Fruit fly (Drosophila melanogaster) whole organism, embryonic: ENCODE data around the gene HDAC4.
A peak's percentile ranks its signal among the peaks of the same experiment; 100 is the strongest.

Source experiments
- ATbp ChIP-seq: fragments of 200-800 bp; sonication (Bioruptor generic); optimal IDR thresholded peaks from 2 replicates; lab custom pipeline; 2017; ENCODE audit warnings: missing biosample characterization, mild to moderate bottlenecking, missing genetic modification characterization, missing genetic modification reagents
- Awh ChIP-seq: fragments of 200-800 bp; sonication (Bioruptor generic); IDR thresholded peaks from 2 replicates; pipeline ENCODE4, ENCODE4 v1.3.6; 2022; ENCODE audit warnings: missing biosample characterization, missing genetic modification characterization
- Bdp1 ChIP-seq: fragments of 200-800 bp; sonication (Bioruptor generic); optimal IDR thresholded peaks from 3 replicates; lab custom pipeline; 2016; ENCODE audit warnings: missing biosample characterization, missing genetic modification characterization
- Blimp-1 ChIP-seq: fragments of 200-800 bp; sonication (Bioruptor generic); optimal IDR thresholded peaks from 3 replicates; lab custom pipeline; 2018; ENCODE audit warnings: missing biosample characterization, missing genetic modification characterization, mild to moderate bottlenecking, moderate library complexity, missing genetic modification reagents
- BtbVII ChIP-seq: fragments of 200-800 bp; sonication (Bioruptor generic); optimal IDR thresholded peaks from 3 replicates; lab custom pipeline; 2017; ENCODE audit warnings: missing biosample characterization, mild to moderate bottlenecking, missing genetic modification characterization
- CG10274 ChIP-seq: fragments of 200-800 bp; sonication (Bioruptor generic); optimal IDR thresholded peaks from 3 replicates; lab custom pipeline; 2017; ENCODE audit warnings: missing biosample characterization, mild to moderate bottlenecking, missing genetic modification characterization
- CG11398 ChIP-seq: fragments of 200-800 bp; sonication (Bioruptor generic); optimal IDR thresholded peaks from 2 replicates; lab custom pipeline; 2016; ENCODE audit warnings: missing biosample characterization, missing genetic modification characterization
- CG1603 ChIP-seq: fragments of 200-800 bp; sonication (Bioruptor generic); optimal IDR thresholded peaks from 2 replicates; lab custom pipeline; 2019; ENCODE audit warnings: missing biosample characterization, mild to moderate bottlenecking, missing genetic modification characterization, moderate library complexity
- CG2712 ChIP-seq: fragments of 200-800 bp; optimal IDR thresholded peaks from 3 replicates; lab custom pipeline; 2019; ENCODE audit warnings: missing biosample characterization, mild to moderate bottlenecking, missing genetic modification characterization, moderate library complexity
- CG2875 ChIP-seq: fragments of 200-800 bp; sonication (Bioruptor generic); optimal IDR thresholded peaks from 2 replicates; lab custom pipeline; 2017; ENCODE audit warnings: missing biosample characterization, mild to moderate bottlenecking, missing genetic modification characterization, missing genetic modification reagents
- CG4854 ChIP-seq: fragments of 200-800 bp; sonication (Bioruptor generic); optimal IDR thresholded peaks from 2 replicates; lab custom pipeline; 2016; ENCODE audit warnings: missing biosample characterization, missing genetic modification characterization, inconsistent platforms
- CG6683 ChIP-seq: fragments of 200-800 bp; sonication (Bioruptor generic); optimal IDR thresholded peaks from 2 replicates; lab custom pipeline; 2017; ENCODE audit warnings: missing biosample characterization, mild to moderate bottlenecking, missing genetic modification characterization, missing genetic modification reagents
- CG7786 ChIP-seq: fragments of 200-800 bp; sonication (Bioruptor generic); optimal IDR thresholded peaks from 2 replicates; lab custom pipeline; 2016; ENCODE audit warnings: missing biosample characterization, missing genetic modification characterization
- CG9797 ChIP-seq: fragments of 200-800 bp; sonication (Bioruptor generic); optimal IDR thresholded peaks from 3 replicates; lab custom pipeline; 2018; ENCODE audit warnings: missing biosample characterization, mild to moderate bottlenecking, missing genetic modification characterization
- CTCF ChIP-seq: fragments of 200-800 bp; sonication (Bioruptor generic); optimal IDR thresholded peaks from 2 replicates; lab custom pipeline; 2017; ENCODE audit warnings: missing biosample characterization, mild to moderate bottlenecking, missing genetic modification characterization, moderate library complexity
- D ChIP-seq, 2 experiments: fragments of 200-800 bp in 1 of 2; fragments of >200 bp in 1 of 2; sonication (Bioruptor generic) in 1 of 2; optimal IDR thresholded peaks; 2 replicates in 1 of 2; 3 replicates in 1 of 2; lab custom pipeline; 2017; ENCODE audit warnings: mild to moderate bottlenecking in 1 of 2, missing biosample characterization in 1 of 2, missing genetic modification characterization in 1 of 2, missing genetic modification reagents in 1 of 2
- Dfd ChIP-seq, 2 experiments: fragments of >200 bp; optimal IDR thresholded peaks; 2 replicates each; lab custom pipeline; 2017; ENCODE audit warnings: missing biosample characterization in 2 of 2, missing genetic modification characterization in 2 of 2
- Drgx ChIP-seq: fragments of 200-800 bp; sonication (Bioruptor generic); IDR thresholded peaks from 2 replicates; pipeline ENCODE4 v1.3.6; 2022; ENCODE audit warnings: missing biosample characterization, missing genetic modification characterization
- Gsc ChIP-seq: fragments of 200-800 bp; sonication (Bioruptor generic); IDR thresholded peaks from 2 replicates; pipeline ENCODE4 v1.3.6; 2022; ENCODE audit warnings: missing biosample characterization, missing genetic modification characterization
- Oaz ChIP-seq: fragments of 200-800 bp; sonication (Bioruptor generic); IDR thresholded peaks from 2 replicates; pipeline ENCODE4 v1.3.6; 2022; ENCODE audit warnings: missing biosample characterization, missing genetic modification characterization
- Ptx1 ChIP-seq: fragments of 200-800 bp; sonication (Bioruptor generic); IDR thresholded peaks from 2 replicates; pipeline ENCODE4 v1.3.6; 2022; ENCODE audit warnings: missing biosample characterization, missing genetic modification characterization
- Sox102F ChIP-seq: fragments of 200-800 bp; sonication (Bioruptor generic); optimal IDR thresholded peaks from 2 replicates; lab custom pipeline; 2018; ENCODE audit warnings: missing biosample characterization, mild to moderate bottlenecking, missing genetic modification characterization, moderate library complexity
- ato ChIP-seq: fragments of 200-800 bp; sonication (Bioruptor generic); IDR thresholded peaks from 2 replicates; pipeline ENCODE4 v1.3.6; 2022; ENCODE audit warnings: missing biosample characterization, missing genetic modification characterization; ENCODE audit not compliant: partially characterized antibody
- chif ChIP-seq, 2 experiments: fragments of 200-800 bp; sonication (Bioruptor generic); optimal IDR thresholded peaks; 3 replicates each; lab custom pipeline; 2016; ENCODE audit warnings: missing biosample characterization in 2 of 2, missing genetic modification characterization in 2 of 2
- crc ChIP-seq: fragments of 200-800 bp; sonication (Bioruptor generic); optimal IDR thresholded peaks from 2 replicates; lab custom pipeline; 2016; ENCODE audit warnings: missing biosample characterization, missing genetic modification characterization
- crol ChIP-seq: fragments of 200-800 bp; sonication (Bioruptor generic); IDR thresholded peaks from 2 replicates; pipeline ENCODE4 v1.3.6; 2022; ENCODE audit warnings: missing biosample characterization, missing genetic modification characterization
- da ChIP-seq: fragments of 200-800 bp; sonication (Bioruptor generic); optimal IDR thresholded peaks from 2 replicates; lab custom pipeline; 2016; ENCODE audit warnings: missing biosample characterization, missing genetic modification characterization
- disco-r ChIP-seq: fragments of 200-800 bp; sonication (Bioruptor generic); optimal IDR thresholded peaks from 2 replicates; lab custom pipeline; 2016; ENCODE audit warnings: missing biosample characterization, missing genetic modification characterization
- fru ChIP-seq: fragments of >200 bp; optimal IDR thresholded peaks from 2 replicates; lab custom pipeline; 2017
- ftz-f1 ChIP-seq: fragments of 200-800 bp; sonication (Bioruptor generic); optimal IDR thresholded peaks from 2 replicates; lab custom pipeline; 2016; ENCODE audit warnings: missing biosample characterization, missing genetic modification characterization
- gfzf ChIP-seq: fragments of 200-800 bp; sonication (Bioruptor generic); optimal IDR thresholded peaks from 2 replicates; lab custom pipeline; 2016; ENCODE audit warnings: missing biosample characterization, mild to moderate bottlenecking, missing genetic modification characterization, moderate library complexity
- gsb ChIP-seq: fragments of 200-800 bp; sonication (Bioruptor generic); IDR thresholded peaks from 2 replicates; pipeline ENCODE4 v1.3.6; 2022; ENCODE audit warnings: missing biosample characterization, missing genetic modification characterization
- hbn ChIP-seq: fragments of 200-800 bp; sonication (Bioruptor generic); IDR thresholded peaks from 2 replicates; pipeline ENCODE4 v1.3.6; 2022; ENCODE audit warnings: missing biosample characterization, missing genetic modification characterization; ENCODE audit not compliant: partially characterized antibody
- insv ChIP-seq, 2 experiments: fragments of 200-800 bp; sonication (Bioruptor generic); optimal IDR thresholded peaks; 3 replicates each; lab custom pipeline; 2016 to 2018; ENCODE audit warnings: missing biosample characterization in 2 of 2, missing genetic modification characterization in 2 of 2
- lab ChIP-seq: fragments of 200-800 bp; sonication (Bioruptor generic); optimal IDR thresholded peaks from 3 replicates; lab custom pipeline; 2017; ENCODE audit warnings: missing biosample characterization, missing genetic modification characterization, mild to moderate bottlenecking, moderate library complexity, missing genetic modification reagents
- nau ChIP-seq: fragments of 200-800 bp; sonication (Bioruptor generic); optimal IDR thresholded peaks from 3 replicates; lab custom pipeline; 2017; ENCODE audit warnings: missing biosample characterization, mild to moderate bottlenecking, missing genetic modification characterization, missing genetic modification reagents
- pan ChIP-seq, 4 experiments: fragments of >200 bp in 3 of 4; fragments of 200-800 bp in 1 of 4; sonication (Bioruptor generic) in 1 of 4; optimal IDR thresholded peaks in 3 of 4; IDR thresholded peaks in 1 of 4; 2 replicates each; pipeline versions ENCODE4 v1.3.6 to Lab custom; 2017 to 2022; ENCODE audit warnings: missing biosample characterization in 2 of 4, missing genetic modification characterization in 2 of 4, mixed read lengths in 1 of 4
- pb ChIP-seq: fragments of 200-800 bp; sonication (Bioruptor generic); optimal IDR thresholded peaks from 3 replicates; lab custom pipeline; 2016; ENCODE audit warnings: missing biosample characterization, missing genetic modification characterization
- pfk ChIP-seq: fragments of 200-800 bp; sonication (Bioruptor generic); optimal IDR thresholded peaks from 2 replicates; lab custom pipeline; 2018; ENCODE audit warnings: missing biosample characterization, mild to moderate bottlenecking, missing genetic modification characterization, moderate library complexity
- pros ChIP-seq: fragments of 200-800 bp; sonication (Bioruptor generic); optimal IDR thresholded peaks from 3 replicates; lab custom pipeline; 2019; ENCODE audit warnings: missing biosample characterization, mild to moderate bottlenecking, missing genetic modification characterization, moderate library complexity
- sc ChIP-seq, 3 experiments: fragments of >200 bp in 2 of 3; fragments of 200-800 bp in 1 of 3; sonication (Bioruptor generic) in 1 of 3; optimal IDR thresholded peaks; 2 replicates in 2 of 3; 3 replicates in 1 of 3; lab custom pipeline; 2017; ENCODE audit warnings: mild to moderate bottlenecking in 1 of 3, missing biosample characterization in 1 of 3, missing genetic modification characterization in 1 of 3, missing genetic modification reagents in 1 of 3
- sd ChIP-seq: fragments of 200-800 bp; sonication (Bioruptor generic); optimal IDR thresholded peaks from 3 replicates; lab custom pipeline; 2018; ENCODE audit warnings: missing biosample characterization, mild to moderate bottlenecking, missing genetic modification characterization, moderate library complexity
- sens ChIP-seq: fragments of 200-800 bp; sonication (Bioruptor generic); peaks from one replicate; lab custom pipeline; 2016; ENCODE audit warnings: missing biosample characterization, missing genetic modification characterization
- sens-2 ChIP-seq: fragments of 200-800 bp; sonication (Bioruptor generic); IDR thresholded peaks from 2 replicates; pipeline ENCODE4 v1.3.6; 2022; ENCODE audit warnings: missing biosample characterization, missing genetic modification characterization
- shn ChIP-seq: fragments of 200-800 bp; sonication (Bioruptor generic); optimal IDR thresholded peaks from 3 replicates; lab custom pipeline; 2016; ENCODE audit warnings: missing biosample characterization, missing genetic modification characterization
- sna ChIP-seq: fragments of 200-800 bp; sonication (Bioruptor generic); IDR thresholded peaks from 2 replicates; pipeline ENCODE4 v1.3.6; 2022; ENCODE audit warnings: missing biosample characterization, missing genetic modification characterization; ENCODE audit not compliant: partially characterized antibody
- stwl ChIP-seq: fragments of 200-800 bp; sonication (Bioruptor generic); optimal IDR thresholded peaks from 3 replicates; lab custom pipeline; 2018; ENCODE audit warnings: missing biosample characterization, mild to moderate bottlenecking, missing genetic modification characterization, moderate library complexity
- tna ChIP-seq: fragments of 200-800 bp; sonication (Bioruptor generic); IDR thresholded peaks from 2 replicates; pipeline ENCODE4 v1.3.6; 2022; ENCODE audit warnings: missing biosample characterization, missing genetic modification characterization; ENCODE audit not compliant: partially characterized antibody
- tup ChIP-seq: fragments of 200-800 bp; sonication (Bioruptor generic); optimal IDR thresholded peaks from 2 replicates; lab custom pipeline; 2016; ENCODE audit warnings: missing biosample characterization, mild to moderate bottlenecking, missing genetic modification characterization, moderate library complexity
- zfh1 ChIP-seq: fragments of 200-800 bp; sonication (Bioruptor generic); IDR thresholded peaks from 3 replicates; pipeline ENCODE4 v1.3.6; 2022; ENCODE audit warnings: missing biosample characterization, missing genetic modification characterization

The HDAC4 gene

dm6 chrX:13273417-13273816 is 12.0 kb downstream of the HDAC4 start:
- TF ChIP-seq D (optimal IDR thresholded peaks at IDR 0.05; lab: Kevin White, UChicago) (no peak), D (GFP tag; optimal IDR thresholded peaks at IDR 0.05; lab: Kevin White, UChicago) (no peak), pan (optimal IDR thresholded peaks at IDR 0.05; lab: Kevin White, UChicago) (no peak), pan (GFP tag; optimal IDR thresholded peaks at IDR 0.05 in 1 of 2, IDR thresholded peaks at IDR 0.05 in 1 of 2) (peak in 1 of 2 experiments; percentile 15), CG9797 (no peak), Dfd (GFP tag; optimal IDR thresholded peaks at IDR 0.05; lab: Kevin White, UChicago) (no peak), crol (peak; percentile 55), tna (GFP tag; lab: Robert Waterston, UW) (no peak), Awh (no peak), disco-r (GFP tag; lab: Kevin White, UChicago) (no peak), pb (no peak), Bdp1 (GFP tag; lab: Kevin White, UChicago) (no peak), ato (GFP tag; lab: Robert Waterston, UW) (no peak), CG4854 (GFP tag; lab: Kevin White, UChicago) (no peak), Oaz (no peak), sd (tag; lab: Kevin White, UChicago) (no peak), sens (GFP tag; lab: Kevin White, UChicago) (peak; percentile 80), Ptx1 (peak; percentile 22; the same call in 1 of the 2 replicates), pros (GFP tag; lab: Kevin White, UChicago) (no peak), sens-2 (GFP tag; lab: Robert Waterston, UW) (no peak), chif (GFP tag; optimal IDR thresholded peaks at IDR 0.05; lab: Kevin White, UChicago) (no peak), CG2712 (tag; lab: Kevin White, UChicago) (no peak), CG7786 (GFP tag; lab: Kevin White, UChicago) (no peak), Drgx (GFP tag; lab: Robert Waterston, UW) (peak; percentile 37; the same call in 1 of the 2 replicates), stwl (tag; lab: Kevin White, UChicago) (no peak), CG2875 (GFP tag; lab: Kevin White, UChicago) (no peak), BtbVII (GFP tag; lab: Kevin White, UChicago) (no peak), pfk (GFP tag; lab: Kevin White, UChicago) (no peak), da (no peak), CG10274 (GFP tag; lab: Kevin White, UChicago) (no peak), Gsc (no peak), hbn (no peak), zfh1 (GFP tag; lab: Robert Waterston, UW) (no peak), ftz-f1 (GFP tag; lab: Kevin White, UChicago) (no peak), CG6683 (GFP tag; lab: Kevin White, UChicago) (no peak), fru (lab: Kevin White, UChicago) (no peak), sc (optimal IDR thresholded peaks at IDR 0.05; lab: Kevin White, UChicago) (no peak), sc (GFP tag; optimal IDR thresholded peaks at IDR 0.05; lab: Kevin White, UChicago) (no peak), nau (GFP tag; lab: Kevin White, UChicago) (no peak), crc (GFP tag; lab: Kevin White, UChicago) (no peak), Sox102F (GFP tag; lab: Kevin White, UChicago) (peak; percentile 26), shn (GFP tag; lab: Kevin White, UChicago) (no peak), CTCF (no peak), gfzf (GFP tag; lab: Kevin White, UChicago) (no peak), Blimp-1 (no peak), ATbp (GFP tag; lab: Kevin White, UChicago) (no peak), lab (no peak), CG1603 (no peak), CG11398 (no peak), tup (GFP tag; lab: Kevin White, UChicago) (no peak), sna (GFP tag; lab: Robert Waterston, UW) (no peak), insv (GFP tag; optimal IDR thresholded peaks at IDR 0.05; lab: Kevin White, UChicago) (no peak), gsb (no peak)
